Fruit fly (Drosophila melanogaster): ENCODE data around the gene Lrp4.

- TF ChIP-seq CG8478 (optimal IDR thresholded peaks at IDR 0.05), result no peak
- no peak for TF ChIP-seq CTCF (optimal IDR thresholded peaks at IDR 0.05)
Observed at dm6 chrX:15868781-15869180, 41.9 kb upstream of the Lrp4 start.
